Worm (Caenorhabditis elegans) whole organism, L4 larva: ENCODE measurements around the gene F21E9.2.

Experiments
- ZK337.2 ChIP-seq: fragments of 200-800 bp; sonication (Bioruptor generic); IDR thresholded peaks from 2 replicates; pipeline ENCODE4 v1.3.6; 2022; ENCODE audit warnings: missing genetic modification reagents, missing genetic modification characterization, missing compliant biosample characterization
- ceh-20 ChIP-seq: fragments of 200-800 bp; sonication (Bioruptor generic); IDR thresholded peaks from 2 replicates; pipeline ENCODE4 v1.3.6; 2022; ENCODE audit warnings: missing genetic modification reagents, missing genetic modification characterization, missing compliant biosample characterization
- egl-27 ChIP-seq: sonication (generic microtip); optimal IDR thresholded peaks from 3 replicates; lab custom pipeline; 2017; ENCODE audit warnings: missing biosample characterization, missing genetic modification reagents, missing genetic modification characterization
- nhr-28 ChIP-seq: fragments of 150-350 bp; optimal IDR thresholded peaks from 2 replicates; lab custom pipeline; 2014; ENCODE audit warnings: missing biosample characterization, missing genetic modification characterization
- nhr-77 ChIP-seq: fragments of 150-350 bp; optimal IDR thresholded peaks from 2 replicates; lab custom pipeline; 2014; ENCODE audit warnings: missing biosample characterization, missing genetic modification characterization

DNA sequence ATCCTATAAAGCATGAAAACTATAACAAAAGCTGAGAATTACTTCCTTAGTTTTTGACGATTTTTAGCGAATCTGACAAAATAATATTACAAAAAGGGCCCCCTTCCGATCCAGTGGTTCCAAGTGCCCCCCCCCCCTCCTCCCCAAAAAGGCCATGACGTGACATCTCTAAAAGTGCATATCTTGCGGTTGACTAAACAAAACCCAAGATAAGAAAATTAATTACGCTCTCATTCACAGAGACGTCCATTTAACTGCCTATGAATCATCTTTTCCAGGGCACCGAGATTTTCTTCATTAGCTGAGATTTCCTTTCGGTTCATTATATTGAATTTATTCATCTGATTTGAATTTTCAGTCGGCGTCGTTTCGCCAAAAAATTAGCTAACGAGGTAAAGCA is 29.9 kb downstream of the F21E9.2 start, which contains the start of gene inso-1:
- no peak for TF ChIP-seq nhr-77 (tag; lab: Kevin White, UChicago)
- no peak for TF ChIP-seq egl-27
- no peak for TF ChIP-seq nhr-28 (tag; lab: Kevin White, UChicago)
- no peak for TF ChIP-seq ceh-20
- TF ChIP-seq ZK337.2: no peak
